Worm (Caenorhabditis elegans) whole organism, L1 larva: ENCODE results near the gene W09D10.5.

Experiments
- C34B4.2 ChIP-seq: sonication (generic microtip); optimal IDR thresholded peaks from 2 replicates; lab custom pipeline; 2017; ENCODE audit warnings: mild to moderate bottlenecking, missing genetic modification characterization, missing compliant biosample characterization
- ces-1 ChIP-seq: fragments of 150-350 bp; optimal IDR thresholded peaks from 2 replicates; lab custom pipeline; 2014; ENCODE audit warnings: missing biosample characterization, missing genetic modification reagents, missing genetic modification characterization
- efl-3 ChIP-seq: fragments of 200-800 bp; sonication (Bioruptor generic); optimal IDR thresholded peaks from 2 replicates; lab custom pipeline; 2018; ENCODE audit warnings: mild to moderate bottlenecking, missing genetic modification characterization, missing compliant biosample characterization
- elt-3 ChIP-seq, 6 experiments: fragments of 150-350 bp in 1 of 6; sonication (generic microtip); optimal IDR thresholded peaks; 2 replicates each; lab custom pipeline; 2017 to 2018; ENCODE audit warnings: missing biosample characterization in 6 of 6, missing genetic modification characterization in 6 of 6, inconsistent platforms in 1 of 6
- mef-2 ChIP-seq: fragments of 150-350 bp; optimal IDR thresholded peaks from 2 replicates; lab custom pipeline; 2014; ENCODE audit warnings: missing biosample characterization, missing genetic modification characterization
- nhr-237 ChIP-seq: fragments of 150-350 bp; optimal IDR thresholded peaks from 2 replicates; lab custom pipeline; 2014; ENCODE audit warnings: missing biosample characterization, missing genetic modification characterization
- pqm-1 ChIP-seq: sonication (generic microtip); optimal IDR thresholded peaks from 3 replicates; lab custom pipeline; 2017; ENCODE audit warnings: missing biosample characterization, missing genetic modification characterization
- snu-23 ChIP-seq: sonication (generic microtip); optimal IDR thresholded peaks from 2 replicates; lab custom pipeline; 2016; ENCODE audit warnings: missing genetic modification characterization, missing compliant biosample characterization
- tbx-2 ChIP-seq: sonication (generic microtip); optimal IDR thresholded peaks from 2 replicates; lab custom pipeline; 2016; ENCODE audit warnings: missing genetic modification characterization, missing compliant biosample characterization
- ztf-11 ChIP-seq, 2 experiments: sonication (generic microtip); optimal IDR thresholded peaks; 2 replicates each; lab custom pipeline; 2016 to 2017; ENCODE audit warnings: missing genetic modification characterization in 2 of 2, missing biosample characterization in 1 of 2, missing compliant biosample characterization in 1 of 2

ce11 chrIII:10689057-10689456, 22.3 kb downstream of the W09D10.5 start, which contains the start of gene Y39A1A.31:
- TF ChIP-seq tbx-2 (no peak), nhr-237 (tag; lab: Kevin White, UChicago) (no peak), C34B4.2 (no peak), snu-23 (no peak), elt-3 (tag; optimal IDR thresholded peaks at IDR 0.05; lab: Kevin White, UChicago) (no peak), pqm-1 (no peak), mef-2 (tag; lab: Kevin White, UChicago) (no peak), ces-1 (GFP tag; lab: Kevin White, UChicago) (no peak), efl-3 (GFP tag; lab: Kevin White, UChicago) (no peak), ztf-11 (tag; optimal IDR thresholded peaks at IDR 0.05; lab: Kevin White, UChicago) (no peak)
